Worm (Caenorhabditis elegans): Measurements from ENCODE around the gene fbxc-7.
"Not testable (repeated sequence)": the region's sequence is repeated elsewhere in the genome, so short reads cannot be mapped to it uniquely, and the experiment has no call there.

The fbxc-7 gene

ce11 chrII:961961-962360 is 7.2 kb downstream of the fbxc-7 start, which contains the start of gene C32B5.13:
C32B5.13 (minus strand) TSS chrII:962061.
- no peak for TF ChIP-seq hmg-11 (tag; optimal IDR thresholded peaks at IDR 0.05)
- no peak for TF ChIP-seq nhr-76 (tag; optimal IDR thresholded peaks at IDR 0.05)

ce11 chrII:966962-967361 is 12.2 kb downstream of the fbxc-7 start, which contains the start of gene fbxc-18:
fbxc-18 (minus strand) TSS chrII:967062.
- TF ChIP-seq fkh-10 (GFP tag; optimal IDR thresholded peaks at IDR 0.05); ama-1 (optimal IDR thresholded peaks at IDR 0.05); tbx-2 (tag; optimal IDR thresholded peaks at IDR 0.05): not testable (repeated sequence)

ce11 chrII:968106-968505 is 13.4 kb downstream of the fbxc-7 start, which contains the start of gene C32B5.6:
C32B5.6 (plus strand) TSS chrII:968406.
- not testable (repeated sequence) for TF ChIP-seq elt-1 (tag; optimal IDR thresholded peaks at IDR 0.05); tbx-2 (tag; optimal IDR thresholded peaks at IDR 0.05); nhr-43 (tag; optimal IDR thresholded peaks at IDR 0.05; ENCODE audit: poor library complexity, severe bottlenecking)

- no peak for TF ChIP-seq jun-1 (tag; optimal IDR thresholded peaks at IDR 0.05)
- no peak for TF ChIP-seq skn-1 (tag; optimal IDR thresholded peaks at IDR 0.05)
- TF ChIP-seq nhr-25 (tag; optimal IDR thresholded peaks at IDR 0.05), result no peak
- TF ChIP-seq ztf-11 (tag; optimal IDR thresholded peaks at IDR 0.05), result no peak
- TF ChIP-seq fos-1 (tag; optimal IDR thresholded peaks at IDR 0.05), result no peak
- TF ChIP-seq fkh-2 (tag; optimal IDR thresholded peaks at IDR 0.05), result no peak
- TF ChIP-seq ZK546.5 (tag; optimal IDR thresholded peaks at IDR 0.05), result no peak
These were observed 18.1 kb downstream of the fbxc-7 start, which contains the start of gene C32B5.15 for ce11 chrII:972850-973249. C32B5.15 (minus strand) TSS chrII:972950.

- TF ChIP-seq pqm-1 (tag; optimal IDR thresholded peaks at IDR 0.05) (no peak), nhr-237 (tag; optimal IDR thresholded peaks at IDR 0.05) (no peak), lsy-12 (tag; optimal IDR thresholded peaks at IDR 0.05) (no peak), sea-2 (GFP tag; optimal IDR thresholded peaks at IDR 0.05) (no peak), nhr-23 (tag; optimal IDR thresholded peaks at IDR 0.05) (no peak), aly-2 (tag; optimal IDR thresholded peaks at IDR 0.05) (no peak), eor-1 (tag; optimal IDR thresholded peaks at IDR 0.05) (no peak), zag-1 (tag; optimal IDR thresholded peaks at IDR 0.05) (no peak), tbx-2 (tag; optimal IDR thresholded peaks at IDR 0.05) (no peak), ceh-9 (tag; optimal IDR thresholded peaks at IDR 0.05) (no peak), elt-2 (tag; optimal IDR thresholded peaks at IDR 0.05) (no peak), fkh-10 (GFP tag; optimal IDR thresholded peaks at IDR 0.05) (no peak), mml-1 (tag; optimal IDR thresholded peaks at IDR 0.05) (no peak), fkh-2 (tag; optimal IDR thresholded peaks at IDR 0.05) (no peak), unc-62 (GFP tag; optimal IDR thresholded peaks at IDR 0.05) (no peak), nhr-25 (tag; optimal IDR thresholded peaks at IDR 0.05) (no peak), R02D3.7 (tag; optimal IDR thresholded peaks at IDR 0.05) (no peak), hmg-11 (tag; optimal IDR thresholded peaks at IDR 0.05) (no peak), skn-1 (tag; optimal IDR thresholded peaks at IDR 0.05) (no peak), ceh-16 (tag; optimal IDR thresholded peaks at IDR 0.05) (no peak)
These were observed 19.3 kb downstream of the fbxc-7 start, which contains the start of gene fbxc-14 for ce11 chrII:973999-974398. fbxc-14 (plus strand) TSS chrII:974299.

- no peak for TF ChIP-seq fkh-2 (tag; optimal IDR thresholded peaks at IDR 0.05)
- TF ChIP-seq ceh-16 (tag; optimal IDR thresholded peaks at IDR 0.05), result no peak
- TF ChIP-seq jun-1 (tag; optimal IDR thresholded peaks at IDR 0.05), result no peak
- no peak for TF ChIP-seq lin-15B (tag; optimal IDR thresholded peaks at IDR 0.05)
- TF ChIP-seq ZK546.5 (tag; optimal IDR thresholded peaks at IDR 0.05), result no peak
- TF ChIP-seq nhr-28 (tag; optimal IDR thresholded peaks at IDR 0.05), result no peak
- no peak for TF ChIP-seq egl-27 (tag; optimal IDR thresholded peaks at IDR 0.05)
- TF ChIP-seq mml-1 (tag; optimal IDR thresholded peaks at IDR 0.05), result no peak
- no peak for TF ChIP-seq nhr-237 (tag; optimal IDR thresholded peaks at IDR 0.05)
- no peak for TF ChIP-seq pha-4 (tag; optimal IDR thresholded peaks at IDR 0.05)
- no peak for TF ChIP-seq fkh-10 (GFP tag; optimal IDR thresholded peaks at IDR 0.05)
- TF ChIP-seq nhr-67 (tag; optimal IDR thresholded peaks at IDR 0.05), result no peak
- TF ChIP-seq nhr-77 (tag; optimal IDR thresholded peaks at IDR 0.05), result no peak
- TF ChIP-seq nhr-23 (tag; optimal IDR thresholded peaks at IDR 0.05), result no peak
- TF ChIP-seq ztf-11 (tag; optimal IDR thresholded peaks at IDR 0.05), result no peak
- TF ChIP-seq fos-1 (tag; optimal IDR thresholded peaks at IDR 0.05), result no peak
- no peak for TF ChIP-seq nhr-43 (tag; optimal IDR thresholded peaks at IDR 0.05; ENCODE audit: poor library complexity, severe bottlenecking)
These were observed 24.4 kb downstream of the fbxc-7 start, which contains the start of the genes fbxc-17 and fbxc-15 for ce11 chrII:979135-979534. fbxc-17 (minus strand) TSS chrII:979235. fbxc-15 (plus strand) TSS chrII:979423.
